Worm (Caenorhabditis elegans) whole organism, early embryonic: ENCODE measurements around the gene tab-1.

Experiments
- B0310.2 ChIP-seq: sonication (generic microtip); optimal IDR thresholded peaks from 2 replicates; lab custom pipeline; 2016; ENCODE audit warnings: mild to moderate bottlenecking, missing genetic modification characterization, missing compliant biosample characterization
- hmbx-1 ChIP-seq: sonication (generic microtip); optimal IDR thresholded peaks from 2 replicates; lab custom pipeline; 2016; ENCODE audit warnings: mild to moderate bottlenecking, missing genetic modification characterization, missing compliant biosample characterization
- tbx-37 ChIP-seq: fragments of 200-800 bp; sonication (Bioruptor generic); conservative IDR thresholded peaks from 2 replicates; pipeline ENCODE4 v1.3.6; 2022; ENCODE audit warnings: missing genetic modification reagents, missing genetic modification characterization, missing compliant biosample characterization

DNA sequence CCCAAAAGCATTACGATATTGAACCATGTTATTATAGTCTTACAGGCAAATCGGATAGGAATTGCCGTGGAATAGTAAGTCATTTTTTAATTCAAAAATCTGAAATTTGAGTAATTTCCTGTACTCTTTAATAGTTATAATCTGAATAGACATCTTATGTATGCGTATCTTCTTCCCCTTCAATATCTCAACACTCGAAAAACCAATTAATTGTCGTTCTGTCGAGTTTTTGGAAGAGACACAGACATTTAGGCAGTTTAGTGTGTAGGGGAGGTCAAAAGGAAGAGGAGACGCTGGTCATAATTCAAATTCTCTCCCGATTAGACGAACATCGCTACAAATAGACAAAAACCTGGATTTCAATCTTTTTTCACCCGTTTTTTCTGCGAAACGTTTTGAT, 32.4 kb downstream of the tab-1 start:
- no peak for TF ChIP-seq tbx-37 (GFP tag; lab: Robert Waterston, UW)
- TF ChIP-seq B0310.2: no peak
- no peak for TF ChIP-seq hmbx-1 (tag; lab: Kevin White, UChicago)
